Worm (Caenorhabditis elegans): Measurements from ENCODE around the gene tag-329.

tag-329 gene

DNA sequence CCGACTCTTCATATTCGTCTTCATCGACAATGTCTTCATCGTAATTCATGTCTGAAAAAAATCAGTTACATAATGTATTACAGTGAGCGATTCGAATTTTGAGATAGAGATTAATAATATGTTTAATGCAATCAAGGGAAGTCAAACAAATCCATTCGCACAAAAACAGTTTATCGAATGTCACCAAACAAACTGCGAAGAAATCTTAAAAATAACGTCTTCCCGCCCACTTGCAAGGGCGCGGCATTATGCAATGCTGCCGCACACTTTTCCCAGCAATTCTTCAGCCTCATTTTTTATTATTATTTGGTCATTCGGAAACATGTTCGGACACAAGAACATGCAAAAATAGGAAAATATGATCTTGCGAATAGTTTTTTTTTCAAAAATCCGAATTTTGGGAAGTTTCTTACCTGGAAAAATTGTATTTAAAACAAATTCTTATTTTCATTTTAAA is 9.5 kb downstream of the tag-329 start, which contains the start of gene mdf-1 (continued):
- TF ChIP-seq ceh-22 (tag; optimal IDR thresholded peaks at IDR 0.05), result no peak
- no peak for TF ChIP-seq elt-4 (tag; optimal IDR thresholded peaks at IDR 0.05)
- no peak for TF ChIP-seq zip-5 (tag; optimal IDR thresholded peaks at IDR 0.05)
- no peak for TF ChIP-seq gmeb-2 (tag; optimal IDR thresholded peaks at IDR 0.05)
- TF ChIP-seq ref-2 (tag; optimal IDR thresholded peaks at IDR 0.05), result peak; percentile 7
- TF ChIP-seq madf-2 (tag; optimal IDR thresholded peaks at IDR 0.05), result no peak
- TF ChIP-seq C08G9.2 (tag; optimal IDR thresholded peaks at IDR 0.05), result no peak
- TF ChIP-seq hlh-13 (GFP tag; optimal IDR thresholded peaks at IDR 0.05), result no peak
- TF ChIP-seq K02D7.2 (tag; optimal IDR thresholded peaks at IDR 0.05), result peak; percentile 16
- TF ChIP-seq ceh-19 (GFP tag; optimal IDR thresholded peaks at IDR 0.05), result no peak
- TF ChIP-seq unc-86 (tag; optimal IDR thresholded peaks at IDR 0.05), result peak; percentile 25
- no peak for TF ChIP-seq sdc-2 (tag; optimal IDR thresholded peaks at IDR 0.05)
- no peak for TF ChIP-seq ztf-16 (tag; optimal IDR thresholded peaks at IDR 0.05)
- peak; percentile 62 for TF ChIP-seq K09A11.1 (tag; optimal IDR thresholded peaks at IDR 0.05; ENCODE audit: insufficient read depth)
- TF ChIP-seq fkh-10 (GFP tag; optimal IDR thresholded peaks at IDR 0.05), result no peak
- peak; percentile 25 for TF ChIP-seq unc-42 (tag; optimal IDR thresholded peaks at IDR 0.05)

DNA sequence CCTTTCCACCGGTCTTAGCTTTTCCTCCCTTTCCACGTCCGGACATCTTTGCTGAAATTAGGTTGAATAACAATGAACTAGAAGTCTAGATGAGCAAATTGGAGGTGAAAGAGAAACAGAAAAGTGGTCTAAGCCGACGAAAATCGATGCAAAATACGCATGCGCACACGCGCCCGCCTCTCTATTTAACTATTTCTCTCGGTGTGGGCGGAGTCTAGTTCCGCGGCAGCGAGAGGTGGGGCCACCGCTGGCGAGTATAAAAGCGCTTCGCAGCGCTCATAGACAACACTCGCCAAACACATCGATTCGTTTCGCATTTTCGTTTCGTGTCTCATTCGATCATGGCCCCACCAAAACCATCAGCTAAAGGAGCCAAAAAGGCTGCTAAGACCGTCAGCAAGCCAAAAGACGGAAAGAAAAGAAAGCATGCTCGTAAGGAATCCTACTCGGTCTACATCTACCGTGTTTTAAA is 10.6 kb downstream of the tag-329 start, which contains the start of the genes his-35 and his-41:
Gene his-35, minus strand, starts transcription at position 51 of the 472 bp plus-strand sequence.
Gene his-41, plus strand, starts transcription at position 299 of the 472 bp plus-strand sequence.
- TF ChIP-seq elt-4 (tag; optimal IDR thresholded peaks at IDR 0.05) (no peak), hlh-6 (tag; optimal IDR thresholded peaks at IDR 0.05) (no peak), ceh-9 (tag; optimal IDR thresholded peaks at IDR 0.05) (no peak), ceh-30 (tag; optimal IDR thresholded peaks at IDR 0.05) (no peak), nfya-1 (tag; optimal IDR thresholded peaks at IDR 0.05) (peak; percentile 39), T23F11.4 (GFP tag; optimal IDR thresholded peaks at IDR 0.05) (no peak), ttx-3 (tag; optimal IDR thresholded peaks at IDR 0.05) (no peak), eyg-1 (tag; optimal IDR thresholded peaks at IDR 0.05) (no peak), dve-1 (tag; optimal IDR thresholded peaks at IDR 0.05) (peak; percentile 6), nhr-232 (tag; optimal IDR thresholded peaks at IDR 0.05) (no peak), unc-42 (tag; optimal IDR thresholded peaks at IDR 0.05) (no peak), unc-55 (GFP tag; optimal IDR thresholded peaks at IDR 0.05) (no peak), ceh-6 (GFP tag; optimal IDR thresholded peaks at IDR 0.05) (no peak), rnt-1 (tag; optimal IDR thresholded peaks at IDR 0.05) (peak; percentile 11), ref-2 (tag; optimal IDR thresholded peaks at IDR 0.05) (no peak), ets-4 (tag; optimal IDR thresholded peaks at IDR 0.05) (no peak), pha-2 (tag; optimal IDR thresholded peaks at IDR 0.05) (no peak), dmd-4 (tag; optimal IDR thresholded peaks at IDR 0.05; ENCODE audit: borderline replicate concordance) (no peak), lin-11 (tag; optimal IDR thresholded peaks at IDR 0.05) (no peak), ceh-31 (tag; optimal IDR thresholded peaks at IDR 0.05) (peak; percentile 11), hlh-15 (tag; optimal IDR thresholded peaks at IDR 0.05) (no peak), ceh-48 (tag; optimal IDR thresholded peaks at IDR 0.05) (peak; percentile 56)

DNA sequence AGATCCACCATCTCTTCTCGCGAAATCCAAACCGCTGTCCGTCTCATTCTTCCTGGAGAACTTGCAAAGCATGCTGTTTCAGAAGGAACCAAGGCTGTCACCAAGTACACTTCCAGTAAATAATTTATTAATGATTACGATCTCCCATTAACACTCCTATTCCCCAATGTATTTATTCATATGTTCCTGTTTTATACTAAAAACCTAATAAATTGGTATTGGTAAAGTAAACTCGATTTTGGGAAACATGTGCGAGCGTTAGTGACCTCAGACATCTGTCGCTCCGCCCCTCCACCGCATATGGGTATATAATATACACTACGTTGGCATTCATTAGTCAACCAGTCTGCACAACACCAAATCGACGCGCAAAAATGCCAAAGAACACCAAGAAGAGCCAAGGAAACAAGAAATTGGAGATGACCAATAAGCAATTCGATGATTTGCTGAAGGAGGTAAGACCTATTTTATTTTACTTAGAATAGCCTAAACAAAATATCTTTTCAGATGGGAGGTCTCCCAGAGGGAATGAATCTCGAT is 11.4 kb downstream of the tag-329 start, which contains the start of gene C50F4.6:
Gene C50F4.6, plus strand, starts transcription at position 51 of the 540 bp plus-strand sequence.
- peak; percentile 22 for TF ChIP-seq nfya-1 (tag; optimal IDR thresholded peaks at IDR 0.05)
- TF ChIP-seq ceh-48 (tag; optimal IDR thresholded peaks at IDR 0.05), result no peak

DNA sequence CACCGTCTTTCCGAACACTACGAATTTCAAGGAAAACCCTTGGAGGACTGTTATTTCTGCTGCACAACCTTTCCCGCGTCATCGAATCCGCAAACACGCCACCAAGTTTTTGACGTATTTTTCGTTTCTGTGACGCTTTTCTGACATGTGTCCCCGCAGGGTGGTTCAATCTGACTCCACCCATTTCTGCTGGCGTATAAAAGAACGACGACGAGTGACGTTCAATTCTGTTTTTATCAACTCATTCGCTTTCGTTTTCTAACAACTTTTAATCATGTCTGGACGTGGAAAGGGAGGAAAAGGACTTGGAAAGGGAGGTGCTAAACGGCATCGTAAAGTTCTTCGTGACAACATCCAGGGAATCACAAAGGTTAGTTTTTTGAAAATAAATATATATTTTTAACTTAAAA is 12.1 kb downstream of the tag-329 start, which contains the start of gene his-37:
Gene his-37, plus strand, starts transcription at position 246 of the 410 bp plus-strand sequence.
- TF ChIP-seq unc-55 (GFP tag; optimal IDR thresholded peaks at IDR 0.05) (peak; percentile 92), eyg-1 (tag; optimal IDR thresholded peaks at IDR 0.05) (no peak), madf-2 (tag; optimal IDR thresholded peaks at IDR 0.05) (peak; percentile 74), hlh-30 (tag; optimal IDR thresholded peaks at IDR 0.05; ENCODE audit: insufficient read depth) (peak; percentile 64), dmd-4 (tag; optimal IDR thresholded peaks at IDR 0.05; ENCODE audit: borderline replicate concordance) (peak; percentile 11), hlh-6 (tag; optimal IDR thresholded peaks at IDR 0.05) (no peak), fkh-10 (GFP tag; optimal IDR thresholded peaks at IDR 0.05) (peak; percentile 50), nhr-11 (tag; optimal IDR thresholded peaks at IDR 0.05) (peak; percentile 85), lim-6 (tag; optimal IDR thresholded peaks at IDR 0.05) (no peak), ttx-3 (tag; optimal IDR thresholded peaks at IDR 0.05) (peak; percentile 38), ceh-19 (GFP tag; optimal IDR thresholded peaks at IDR 0.05) (no peak), ets-4 (tag; optimal IDR thresholded peaks at IDR 0.05) (peak; percentile 86), ceh-18 (tag; optimal IDR thresholded peaks at IDR 0.05) (peak; percentile 96), T23F11.4 (GFP tag; optimal IDR thresholded peaks at IDR 0.05) (peak; percentile 38), ceh-2 (tag; optimal IDR thresholded peaks at IDR 0.05) (peak; percentile 52), rnt-1 (tag; optimal IDR thresholded peaks at IDR 0.05) (peak; percentile 93), tbx-2 (tag; optimal IDR thresholded peaks at IDR 0.05) (peak; percentile 92), odd-2 (tag; optimal IDR thresholded peaks at IDR 0.05) (no peak), syd-9 (tag; optimal IDR thresholded peaks at IDR 0.05) (peak; percentile 57), ceh-34 (tag; optimal IDR thresholded peaks at IDR 0.05) (peak; percentile 67), K02D7.2 (tag; optimal IDR thresholded peaks at IDR 0.05) (no peak), pqm-1 (tag; optimal IDR thresholded peaks at IDR 0.05) (peak; percentile 76)
